Fruit fly (Drosophila melanogaster) whole organism, embryonic: ENCODE results near the gene Cyp313b1.

Source experiments
- Adf1 ChIP-seq: fragments of 200-800 bp; sonication (Bioruptor generic); IDR thresholded peaks from 2 replicates; pipeline ENCODE4 v1.3.6; 2022; ENCODE audit warnings: missing biosample characterization, missing genetic modification characterization
- Awh ChIP-seq: fragments of 200-800 bp; sonication (Bioruptor generic); IDR thresholded peaks from 2 replicates; pipeline ENCODE4, ENCODE4 v1.3.6; 2022; ENCODE audit warnings: missing biosample characterization, missing genetic modification characterization
- B-H2 ChIP-seq: fragments of 200-800 bp; sonication (Bioruptor generic); optimal IDR thresholded peaks from 2 replicates; lab custom pipeline; 2018; ENCODE audit warnings: missing biosample characterization, mild to moderate bottlenecking, missing genetic modification characterization
- Bgb ChIP-seq: fragments of 200-800 bp; sonication (Bioruptor generic); IDR thresholded peaks from 2 replicates; pipeline ENCODE4 v1.3.6; 2022; ENCODE audit warnings: missing biosample characterization, missing genetic modification characterization; ENCODE audit not compliant: partially characterized antibody
- Bteb2 ChIP-seq: fragments of 200-800 bp; sonication (Bioruptor generic); optimal IDR thresholded peaks from 2 replicates; lab custom pipeline; 2016; ENCODE audit warnings: missing biosample characterization, missing genetic modification characterization
- CG13287 ChIP-seq: fragments of 200-800 bp; sonication (Bioruptor generic); IDR thresholded peaks from 2 replicates; pipeline ENCODE4 v1.3.6; 2022; ENCODE audit warnings: missing biosample characterization, missing genetic modification characterization; ENCODE audit not compliant: partially characterized antibody
- CG13424 ChIP-seq: fragments of 200-800 bp; sonication (Bioruptor generic); optimal IDR thresholded peaks from 2 replicates; lab custom pipeline; 2019; ENCODE audit warnings: missing biosample characterization, mild to moderate bottlenecking, missing genetic modification characterization, moderate library complexity
- CG14014 ChIP-seq: fragments of 200-800 bp; sonication (Bioruptor generic); IDR thresholded peaks from 2 replicates; pipeline ENCODE4 v1.3.6; 2022; ENCODE audit warnings: missing biosample characterization, missing genetic modification characterization
- CG14710 ChIP-seq: fragments of 200-800 bp; sonication (Bioruptor generic); optimal IDR thresholded peaks from 3 replicates; lab custom pipeline; 2019; ENCODE audit warnings: missing biosample characterization, mild to moderate bottlenecking, missing genetic modification characterization, moderate library complexity
- CG15011 ChIP-seq: fragments of 200-800 bp; sonication (Bioruptor generic); optimal IDR thresholded peaks from 3 replicates; lab custom pipeline; 2018; ENCODE audit warnings: missing biosample characterization, mild to moderate bottlenecking, missing genetic modification characterization
- CG15514 ChIP-seq: fragments of 200-800 bp; sonication (Bioruptor generic); optimal IDR thresholded peaks from 3 replicates; lab custom pipeline; 2017; ENCODE audit warnings: missing biosample characterization, missing genetic modification characterization, mild to moderate bottlenecking, moderate library complexity, missing genetic modification reagents
- CG16813 ChIP-seq: fragments of 200-800 bp; sonication (Bioruptor generic); IDR thresholded peaks from 3 replicates; pipeline ENCODE4 v1.3.6; 2022; ENCODE audit warnings: missing biosample characterization, missing genetic modification characterization; ENCODE audit not compliant: partially characterized antibody
- CG17568 ChIP-seq: fragments of 200-800 bp; sonication (Bioruptor generic); optimal IDR thresholded peaks from 2 replicates; lab custom pipeline; 2018; ENCODE audit warnings: missing biosample characterization, mild to moderate bottlenecking, missing genetic modification characterization, moderate library complexity
- CG18262 ChIP-seq: fragments of 200-800 bp; optimal IDR thresholded peaks from 3 replicates; lab custom pipeline; 2019; ENCODE audit warnings: missing biosample characterization, mild to moderate bottlenecking, missing genetic modification characterization, moderate library complexity
- CG2116 ChIP-seq: fragments of 200-800 bp; sonication (Bioruptor generic); optimal IDR thresholded peaks from 3 replicates; lab custom pipeline; 2018; ENCODE audit warnings: missing biosample characterization, mild to moderate bottlenecking, missing genetic modification characterization
- CG2129 ChIP-seq: fragments of 200-800 bp; sonication (Bioruptor generic); IDR thresholded peaks from 2 replicates; pipeline ENCODE4 v1.3.6; 2022; ENCODE audit warnings: missing biosample characterization, missing genetic modification characterization; ENCODE audit not compliant: partially characterized antibody
- CG2712 ChIP-seq: fragments of 200-800 bp; optimal IDR thresholded peaks from 3 replicates; lab custom pipeline; 2019; ENCODE audit warnings: missing biosample characterization, mild to moderate bottlenecking, missing genetic modification characterization, moderate library complexity
- CG31441 ChIP-seq: fragments of 200-800 bp; sonication (Bioruptor generic); IDR thresholded peaks from 2 replicates; pipeline ENCODE4 v1.3.6; 2022; ENCODE audit warnings: missing biosample characterization, missing genetic modification characterization
- CG3281 ChIP-seq: fragments of 200-800 bp; sonication (Bioruptor generic); optimal IDR thresholded peaks from 3 replicates; lab custom pipeline; 2017; ENCODE audit warnings: missing biosample characterization, mild to moderate bottlenecking, missing genetic modification characterization
- CG34376 ChIP-seq: fragments of 200-800 bp; sonication (Bioruptor generic); optimal IDR thresholded peaks from 2 replicates; lab custom pipeline; 2018; ENCODE audit warnings: missing biosample characterization, mild to moderate bottlenecking, missing genetic modification characterization
- CG34422 ChIP-seq: fragments of 200-800 bp; sonication (Bioruptor generic); IDR thresholded peaks from 3 replicates; pipeline ENCODE4 v1.3.6; 2022; ENCODE audit warnings: missing biosample characterization, missing genetic modification characterization
- CG4328 ChIP-seq: fragments of 200-800 bp; sonication (Bioruptor generic); optimal IDR thresholded peaks from 3 replicates; lab custom pipeline; 2017; ENCODE audit warnings: missing biosample characterization, missing genetic modification reagents, missing genetic modification characterization
- CG9727 ChIP-seq: fragments of 200-800 bp; sonication (Bioruptor generic); optimal IDR thresholded peaks from 3 replicates; lab custom pipeline; 2017; ENCODE audit warnings: missing biosample characterization, mild to moderate bottlenecking, missing genetic modification characterization
- Dek ChIP-seq: fragments of 200-800 bp; sonication (Bioruptor generic); optimal IDR thresholded peaks from 3 replicates; lab custom pipeline; 2019; ENCODE audit warnings: missing biosample characterization, mild to moderate bottlenecking, missing genetic modification characterization, moderate library complexity
- Dll ChIP-seq: fragments of 200-800 bp; sonication (Bioruptor generic); IDR thresholded peaks from 4 replicates; pipeline ENCODE4 v1.3.6; 2022; ENCODE audit warnings: missing biosample characterization, missing genetic modification characterization; ENCODE audit not compliant: partially characterized antibody
- Doc3 ChIP-seq: fragments of 200-800 bp; sonication (Bioruptor generic); IDR thresholded peaks from 3 replicates; pipeline ENCODE4 v1.3.6; 2022; ENCODE audit warnings: missing biosample characterization, missing genetic modification characterization; ENCODE audit not compliant: partially characterized antibody
- Eip74EF ChIP-seq, 2 experiments: fragments of 200-800 bp in 1 of 2; fragments of >200 bp in 1 of 2; sonication (Bioruptor generic) in 1 of 2; optimal IDR thresholded peaks; 2 replicates each; lab custom pipeline; 2017 to 2019; ENCODE audit warnings: missing biosample characterization in 2 of 2, missing genetic modification characterization in 2 of 2, mild to moderate bottlenecking in 1 of 2, moderate library complexity in 1 of 2
- Hand ChIP-seq: fragments of 200-800 bp; sonication (Bioruptor generic); optimal IDR thresholded peaks from 2 replicates; lab custom pipeline; 2017; ENCODE audit warnings: mild to moderate bottlenecking, missing biosample characterization, missing genetic modification reagents, missing genetic modification characterization
- MTF-1 ChIP-seq: fragments of 200-800 bp; sonication (Bioruptor generic); optimal IDR thresholded peaks from 2 replicates; lab custom pipeline; 2018; ENCODE audit warnings: missing biosample characterization, mild to moderate bottlenecking, missing genetic modification characterization, borderline replicate concordance
- Med ChIP-seq: fragments of 200-800 bp; sonication (Bioruptor generic); peaks from one replicate; lab custom pipeline; 2016; ENCODE audit warnings: missing biosample characterization, missing genetic modification characterization, mild to moderate bottlenecking, inconsistent platforms, moderate library complexity
- Meics ChIP-seq: fragments of 200-800 bp; sonication (Bioruptor generic); optimal IDR thresholded peaks from 2 replicates; lab custom pipeline; 2017; ENCODE audit warnings: missing biosample characterization, mild to moderate bottlenecking, missing genetic modification characterization
- Nf-YC ChIP-seq: fragments of 200-800 bp; optimal IDR thresholded peaks from 3 replicates; lab custom pipeline; 2019; ENCODE audit warnings: missing biosample characterization, mild to moderate bottlenecking, missing genetic modification characterization, moderate library complexity
- Pdp1 ChIP-seq, 2 experiments: fragments of 200-800 bp; sonication (Bioruptor generic); optimal IDR thresholded peaks; 3 replicates each; lab custom pipeline; 2016; ENCODE audit warnings: missing biosample characterization in 2 of 2, missing genetic modification characterization in 2 of 2, mild to moderate bottlenecking in 1 of 2, moderate library complexity in 1 of 2
- Rx ChIP-seq: fragments of 200-800 bp; sonication (Bioruptor generic); IDR thresholded peaks from 2 replicates; pipeline ENCODE4 v1.3.6; 2022; ENCODE audit warnings: missing biosample characterization, missing genetic modification characterization
- YL-1 ChIP-seq: fragments of 200-800 bp; sonication (Bioruptor generic); optimal IDR thresholded peaks from 3 replicates; lab custom pipeline; 2017; ENCODE audit warnings: missing biosample characterization, mild to moderate bottlenecking, missing genetic modification characterization
- abd-A ChIP-seq: fragments of 200-800 bp; sonication (Bioruptor generic); optimal IDR thresholded peaks from 3 replicates; lab custom pipeline; 2019; ENCODE audit warnings: missing biosample characterization, mild to moderate bottlenecking, missing genetic modification characterization, moderate library complexity
- chinmo ChIP-seq: fragments of 200-800 bp; sonication (Bioruptor generic); IDR thresholded peaks from 4 replicates; pipeline ENCODE4 v1.3.6; 2022; ENCODE audit warnings: missing biosample characterization, missing genetic modification characterization; ENCODE audit not compliant: partially characterized antibody
- disco-r ChIP-seq: fragments of 200-800 bp; sonication (Bioruptor generic); optimal IDR thresholded peaks from 2 replicates; lab custom pipeline; 2016; ENCODE audit warnings: missing biosample characterization, missing genetic modification characterization
- dmrt11E ChIP-seq: fragments of 200-800 bp; sonication (Bioruptor generic); optimal IDR thresholded peaks from 3 replicates; lab custom pipeline; 2018; ENCODE audit warnings: missing biosample characterization, mild to moderate bottlenecking, missing genetic modification characterization, moderate library complexity
- gem ChIP-seq: fragments of 200-800 bp; sonication (Bioruptor generic); optimal IDR thresholded peaks from 2 replicates; lab custom pipeline; 2019; ENCODE audit warnings: missing biosample characterization, mild to moderate bottlenecking, missing genetic modification characterization, moderate library complexity
- gsb-n ChIP-seq: fragments of 200-800 bp; sonication (Bioruptor generic); optimal IDR thresholded peaks from 3 replicates; lab custom pipeline; 2018; ENCODE audit warnings: missing biosample characterization, mild to moderate bottlenecking, missing genetic modification characterization
- insv ChIP-seq, 2 experiments: fragments of 200-800 bp; sonication (Bioruptor generic); optimal IDR thresholded peaks; 3 replicates each; lab custom pipeline; 2016 to 2018; ENCODE audit warnings: missing biosample characterization in 2 of 2, missing genetic modification characterization in 2 of 2
- odd ChIP-seq: fragments of 200-800 bp; sonication (Bioruptor generic); optimal IDR thresholded peaks from 2 replicates; lab custom pipeline; 2017; ENCODE audit warnings: missing biosample characterization, mild to moderate bottlenecking, missing genetic modification characterization
- tna ChIP-seq: fragments of 200-800 bp; sonication (Bioruptor generic); IDR thresholded peaks from 2 replicates; pipeline ENCODE4 v1.3.6; 2022; ENCODE audit warnings: missing biosample characterization, missing genetic modification characterization; ENCODE audit not compliant: partially characterized antibody
- toy ChIP-seq: fragments of 200-800 bp; sonication (Bioruptor generic); IDR thresholded peaks from 2 replicates; pipeline ENCODE4 v1.3.6; 2022; ENCODE audit warnings: missing biosample characterization, missing genetic modification characterization

The Cyp313b1 gene

DNA sequence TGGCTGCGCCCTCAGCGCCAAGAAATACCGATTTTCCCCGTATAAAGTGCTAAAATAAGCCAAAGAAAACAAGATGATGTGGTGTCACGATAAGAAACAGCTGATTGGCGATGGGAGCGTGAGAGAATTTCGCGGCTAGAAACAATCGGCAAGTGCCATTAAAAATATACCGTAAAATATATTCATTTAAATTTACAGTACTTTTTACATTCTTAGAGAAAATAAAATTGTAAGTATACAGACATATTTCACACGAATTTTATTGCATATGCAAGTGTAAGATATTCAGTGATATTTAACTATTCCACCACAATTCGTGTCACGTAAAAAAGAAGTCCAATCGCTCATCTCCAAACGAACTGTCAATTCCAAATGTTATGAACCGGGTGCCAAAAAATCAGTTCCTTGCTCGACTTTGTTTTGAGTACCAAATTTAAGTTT, 31.1 kb upstream of the Cyp313b1 start, which contains the start of the genes Unc50, CG11755 and CG8043 (continued):
- TF ChIP-seq disco-r (GFP tag; lab: Kevin White, UChicago), result peak; percentile 53
- peak; percentile 82 for TF ChIP-seq CG9727 (GFP tag; lab: Kevin White, UChicago)
- TF ChIP-seq gem, result peak; percentile 87
- TF ChIP-seq Awh (GFP tag; lab: Robert Waterston, UW), result 0 out of 2 replicates have a peak, but pooled peaks have one; percentile 25

DNA sequence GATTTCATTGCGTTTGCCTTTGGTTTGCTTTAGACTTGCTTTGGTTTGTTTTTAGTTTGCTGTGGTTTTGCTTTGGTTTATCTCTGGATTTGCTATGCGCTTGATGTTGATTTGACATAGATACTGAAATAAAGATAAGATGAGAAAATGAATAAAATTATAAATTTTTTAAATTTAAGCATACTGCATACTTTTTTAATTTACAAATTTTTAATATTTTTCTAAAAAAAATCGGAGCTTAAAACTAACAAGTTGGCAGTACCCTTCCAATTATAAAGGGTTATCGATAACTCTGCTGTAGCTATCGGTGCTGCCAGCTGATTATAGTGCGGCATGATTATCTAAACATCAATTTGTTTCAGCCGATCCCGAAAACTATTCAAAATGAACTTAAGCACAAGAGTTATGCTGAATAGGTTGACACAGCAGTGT, 28.4 kb upstream of the Cyp313b1 start, which contains the start of gene mRpL19:
Gene mRpL19 (plus strand): TSS at position 307 of the 432 bp plus-strand sequence.
- TF ChIP-seq Meics, result peak; percentile 39
- peak; percentile 37 for TF ChIP-seq CG4328 (GFP tag; lab: Kevin White, UChicago)
- TF ChIP-seq Doc3 (GFP tag; lab: Robert Waterston, UW), result peak; percentile 39; the same call in 2 of the 3 replicates
- TF ChIP-seq CG14014 (GFP tag; lab: Robert Waterston, UW), result peak; percentile 13; the same call in 1 of the 2 replicates
- peak; percentile 55; the same call in 1 of the 3 replicates for TF ChIP-seq CG34422 (GFP tag; lab: Robert Waterston, UW)
- TF ChIP-seq Hand (GFP tag; lab: Kevin White, UChicago), result peak; percentile 32
- TF ChIP-seq Med, result peak; percentile 76
- peak; percentile 75 for TF ChIP-seq Dll
- TF ChIP-seq CG15514 (GFP tag; lab: Kevin White, UChicago), result peak; percentile 53
- TF ChIP-seq tna, result 0 out of 2 replicates have a peak, but pooled peaks have one; percentile 23
- peak; percentile 69 for TF ChIP-seq CG14710 (tag; lab: Kevin White, UChicago)
- TF ChIP-seq abd-A (tag; lab: Kevin White, UChicago), result no peak
- peak; percentile 6 for TF ChIP-seq Bteb2 (GFP tag; lab: Kevin White, UChicago)
- TF ChIP-seq CG3281 (GFP tag; lab: Kevin White, UChicago), result peak; percentile 7
- peak; percentile 80 for TF ChIP-seq CG13287
- peak; percentile 73 for TF ChIP-seq CG2712 (tag; lab: Kevin White, UChicago)
- peak; percentile 73 for TF ChIP-seq gsb-n (tag; lab: Kevin White, UChicago)
- TF ChIP-seq Adf1, result peak; percentile 37; the same call in 1 of the 2 replicates
- peak in 1 of 2 experiments; percentile 23 for TF ChIP-seq insv (GFP tag; optimal IDR thresholded peaks at IDR 0.05; lab: Kevin White, UChicago)
- TF ChIP-seq CG17568, result peak; percentile 49
- no peak for TF ChIP-seq Rx (GFP tag; lab: Robert Waterston, UW)
- peak in 1 of 2 experiments; percentile 90 for TF ChIP-seq Pdp1 (GFP tag; optimal IDR thresholded peaks at IDR 0.05; lab: Kevin White, UChicago)
- TF ChIP-seq Nf-YC (tag; lab: Kevin White, UChicago), result peak; percentile 64
- TF ChIP-seq CG13424 (tag; lab: Kevin White, UChicago), result peak; percentile 71
- peak; percentile 56 for TF ChIP-seq B-H2 (GFP tag; lab: Kevin White, UChicago)
- TF ChIP-seq Bgb (GFP tag; lab: Robert Waterston, UW), result peak; percentile 72
- peak; percentile 55 for TF ChIP-seq CG16813 (GFP tag; lab: Robert Waterston, UW)
- TF ChIP-seq Dek (tag; lab: Kevin White, UChicago), result peak; percentile 50
- no peak for TF ChIP-seq MTF-1 (GFP tag; lab: Kevin White, UChicago)
- peak; percentile 8 for TF ChIP-seq odd (GFP tag; lab: Kevin White, UChicago)
- TF ChIP-seq YL-1, result peak; percentile 74
- TF ChIP-seq Eip74EF (GFP tag; optimal IDR thresholded peaks at IDR 0.05; lab: Kevin White, UChicago), result peak in 1 of 2 experiments; percentile 25
- TF ChIP-seq CG34376, result peak; percentile 21
- peak; percentile 62 for TF ChIP-seq CG2116 (GFP tag; lab: Kevin White, UChicago)
- TF ChIP-seq chinmo (GFP tag; lab: Robert Waterston, UW), result 0 out of 4 replicates have a peak, but pooled peaks have one; percentile 40
- TF ChIP-seq CG15011, result no peak
- TF ChIP-seq CG31441, result peak; percentile 72
- no peak for TF ChIP-seq toy
- TF ChIP-seq CG2129 (GFP tag; lab: Robert Waterston, UW), result peak; percentile 26
- TF ChIP-seq CG18262 (tag; lab: Kevin White, UChicago), result peak; percentile 63
- peak; percentile 34 for TF ChIP-seq dmrt11E (tag; lab: Kevin White, UChicago)
